Worm (Caenorhabditis elegans) whole organism, late embryonic: Measurements from ENCODE around the gene nhr-98.

Source experiments
- C08G9.2 ChIP-seq: sonication (generic microtip); optimal IDR thresholded peaks from 2 replicates; lab custom pipeline; 2016; ENCODE audit warnings: mild to moderate bottlenecking, missing genetic modification characterization, moderate library complexity, missing compliant biosample characterization
- C38D4.7 ChIP-seq: fragments of 200-800 bp; sonication (Bioruptor generic); optimal IDR thresholded peaks from 2 replicates; lab custom pipeline; 2018; ENCODE audit warnings: mild to moderate bottlenecking, missing genetic modification characterization, moderate library complexity, missing compliant biosample characterization
- T23F11.4 ChIP-seq: fragments of 200-800 bp; sonication (Bioruptor generic); optimal IDR thresholded peaks from 2 replicates; lab custom pipeline; 2018; ENCODE audit warnings: mild to moderate bottlenecking, missing genetic modification characterization, missing compliant biosample characterization
- ahr-1 ChIP-seq: sonication (generic microtip); optimal IDR thresholded peaks from 2 replicates; lab custom pipeline; 2016; ENCODE audit warnings: missing genetic modification characterization, missing compliant biosample characterization
- ama-1 ChIP-seq: fragments of 150-350 bp; optimal IDR thresholded peaks from 2 replicates; lab custom pipeline; 2014
- ceh-14 ChIP-seq: sonication (generic microtip); optimal IDR thresholded peaks from 2 replicates; lab custom pipeline; 2016; ENCODE audit warnings: missing genotype, missing genetic modification characterization, missing compliant biosample characterization
- ceh-2 ChIP-seq: sonication (generic microtip); optimal IDR thresholded peaks from 2 replicates; lab custom pipeline; 2016; ENCODE audit warnings: missing genotype, missing genetic modification characterization, missing compliant biosample characterization
- ceh-22 ChIP-seq: sonication (generic microtip); optimal IDR thresholded peaks from 2 replicates; lab custom pipeline; 2017; ENCODE audit warnings: missing biosample characterization, missing genetic modification characterization
- ceh-24 ChIP-seq: sonication (generic microtip); optimal IDR thresholded peaks from 2 replicates; lab custom pipeline; 2016; ENCODE audit warnings: mild to moderate bottlenecking, missing genetic modification characterization, missing compliant biosample characterization
- ceh-31 ChIP-seq: sonication (generic microtip); optimal IDR thresholded peaks from 2 replicates; lab custom pipeline; 2016; ENCODE audit warnings: missing genetic modification characterization, missing compliant biosample characterization
- ceh-34 ChIP-seq: sonication (generic microtip); optimal IDR thresholded peaks from 2 replicates; lab custom pipeline; 2016; ENCODE audit warnings: mild to moderate bottlenecking, missing genetic modification characterization, missing compliant biosample characterization
- ceh-48 ChIP-seq: sonication (generic microtip); optimal IDR thresholded peaks from 2 replicates; lab custom pipeline; 2016; ENCODE audit warnings: missing genetic modification characterization, inconsistent platforms, missing compliant biosample characterization
- ceh-6 ChIP-seq: fragments of 200-800 bp; sonication (Bioruptor generic); optimal IDR thresholded peaks from 2 replicates; lab custom pipeline; 2018; ENCODE audit warnings: mild to moderate bottlenecking, missing genetic modification characterization, missing compliant biosample characterization
- ceh-9 ChIP-seq: sonication (generic microtip); optimal IDR thresholded peaks from 2 replicates; lab custom pipeline; 2016; ENCODE audit warnings: mild to moderate bottlenecking, missing genetic modification characterization, inconsistent platforms, missing compliant biosample characterization
- che-1 ChIP-seq: sonication (generic microtip); optimal IDR thresholded peaks from 2 replicates; lab custom pipeline; 2016; ENCODE audit warnings: mild to moderate bottlenecking, missing genetic modification characterization, missing compliant biosample characterization
- dmd-4 ChIP-seq: sonication (generic microtip); optimal IDR thresholded peaks from 2 replicates; lab custom pipeline; 2016; ENCODE audit warnings: borderline replicate concordance, missing genetic modification characterization, missing compliant biosample characterization
- dve-1 ChIP-seq: sonication (generic microtip); optimal IDR thresholded peaks from 2 replicates; lab custom pipeline; 2017; ENCODE audit warnings: antibody characterized with exemption, mild to moderate bottlenecking, missing genetic modification characterization, missing compliant biosample characterization
- ets-4 ChIP-seq: sonication (generic microtip); optimal IDR thresholded peaks from 2 replicates; lab custom pipeline; 2016; ENCODE audit warnings: missing genetic modification characterization, missing compliant biosample characterization
- eyg-1 ChIP-seq: sonication (generic microtip); optimal IDR thresholded peaks from 2 replicates; lab custom pipeline; 2016; ENCODE audit warnings: missing genotype, missing genetic modification characterization, missing compliant biosample characterization
- fkh-10 ChIP-seq: fragments of 150-350 bp; optimal IDR thresholded peaks from 2 replicates; lab custom pipeline; 2014; ENCODE audit warnings: missing biosample characterization, missing genetic modification reagents, missing genetic modification characterization
- fkh-6 ChIP-seq: sonication (generic microtip); optimal IDR thresholded peaks from 2 replicates; lab custom pipeline; 2016; ENCODE audit warnings: missing genetic modification characterization, missing compliant biosample characterization
- hlh-13 ChIP-seq: fragments of 200-800 bp; sonication (Bioruptor generic); optimal IDR thresholded peaks from 2 replicates; lab custom pipeline; 2018; ENCODE audit warnings: mild to moderate bottlenecking, missing genetic modification characterization, missing compliant biosample characterization
- hlh-15 ChIP-seq: sonication (generic microtip); optimal IDR thresholded peaks from 2 replicates; lab custom pipeline; 2016; ENCODE audit warnings: missing genetic modification characterization, missing compliant biosample characterization
- lim-6 ChIP-seq: sonication (generic microtip); optimal IDR thresholded peaks from 2 replicates; lab custom pipeline; 2016; ENCODE audit warnings: missing genetic modification characterization, missing compliant biosample characterization
- madf-2 ChIP-seq: sonication (generic microtip); optimal IDR thresholded peaks from 2 replicates; lab custom pipeline; 2017; ENCODE audit warnings: missing genetic modification characterization, missing compliant biosample characterization
- mec-3 ChIP-seq: sonication (generic microtip); optimal IDR thresholded peaks from 2 replicates; lab custom pipeline; 2016; ENCODE audit warnings: borderline replicate concordance, missing genetic modification characterization, missing compliant biosample characterization
- nfya-1 ChIP-seq: sonication (generic microtip); optimal IDR thresholded peaks from 2 replicates; lab custom pipeline; 2017; ENCODE audit warnings: missing genetic modification characterization, mild to moderate bottlenecking, missing compliant biosample characterization, antibody characterized with exemption, moderate library complexity
- nhr-11 ChIP-seq: fragments of 150-350 bp; optimal IDR thresholded peaks from 2 replicates; lab custom pipeline; 2014; ENCODE audit warnings: missing biosample characterization, missing genetic modification characterization
- odd-2 ChIP-seq: sonication (generic microtip); optimal IDR thresholded peaks from 2 replicates; lab custom pipeline; 2017; ENCODE audit warnings: antibody characterized with exemption, mild to moderate bottlenecking, missing genetic modification characterization, missing compliant biosample characterization
- pag-3 ChIP-seq: sonication (generic microtip); optimal IDR thresholded peaks from 2 replicates; lab custom pipeline; 2016; ENCODE audit warnings: missing compliant biosample characterization, missing genetic modification characterization, borderline replicate concordance
- pat-9 ChIP-seq: fragments of 200-800 bp; sonication (Bioruptor generic); optimal IDR thresholded peaks from 2 replicates; lab custom pipeline; 2018; ENCODE audit warnings: mild to moderate bottlenecking, missing genetic modification characterization, moderate library complexity, missing compliant biosample characterization
- pha-4 ChIP-seq: fragments of 150-350 bp; optimal IDR thresholded peaks from 2 replicates; lab custom pipeline; 2018; ENCODE audit warnings: missing biosample characterization, missing genetic modification reagents, missing genetic modification characterization
- pros-1 ChIP-seq: fragments of 150-350 bp; optimal IDR thresholded peaks from 2 replicates; lab custom pipeline; 2014; ENCODE audit warnings: missing biosample characterization, missing genetic modification reagents, missing genetic modification characterization
- ref-2 ChIP-seq: sonication (generic microtip); optimal IDR thresholded peaks from 2 replicates; lab custom pipeline; 2016; ENCODE audit warnings: missing genetic modification characterization, missing compliant biosample characterization
- sox-4 ChIP-seq: sonication (generic microtip); optimal IDR thresholded peaks from 2 replicates; lab custom pipeline; 2017; ENCODE audit warnings: mild to moderate bottlenecking, missing genetic modification characterization, inconsistent platforms, missing compliant biosample characterization
- syd-9 ChIP-seq: sonication (generic microtip); optimal IDR thresholded peaks from 2 replicates; lab custom pipeline; 2016; ENCODE audit warnings: mild to moderate bottlenecking, missing genetic modification characterization, moderate library complexity, missing compliant biosample characterization
- tbx-7 ChIP-seq: sonication (generic microtip); optimal IDR thresholded peaks from 2 replicates; lab custom pipeline; 2016; ENCODE audit warnings: missing genotype, missing genetic modification characterization, missing compliant biosample characterization
- ttx-3 ChIP-seq: sonication (generic microtip); optimal IDR thresholded peaks from 2 replicates; lab custom pipeline; 2016; ENCODE audit warnings: missing genetic modification reagents, missing genetic modification characterization, missing compliant biosample characterization

nhr-98 gene

DNA sequence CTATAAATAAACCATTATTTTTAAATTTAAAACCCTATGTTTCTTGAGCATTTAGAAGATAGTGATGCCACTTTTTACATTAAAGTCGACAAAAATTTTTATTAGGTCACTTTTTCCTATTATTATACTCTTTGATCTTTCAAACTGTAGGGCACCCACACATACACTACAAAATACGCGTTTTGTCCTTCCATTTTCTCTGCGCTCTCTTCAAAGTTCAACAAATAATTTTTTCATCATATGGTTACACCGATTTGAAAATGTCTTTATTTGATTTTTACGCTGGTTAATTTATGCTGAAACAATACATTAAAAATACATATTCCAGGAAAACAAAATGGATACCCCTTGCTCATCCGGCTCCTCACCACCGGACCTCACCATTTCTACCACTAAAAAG is 8.6 kb downstream of the nhr-98 start, which contains the start of gene nhr-202:
nhr-202 (plus strand) TSS at position 326 of the 400 bp plus-strand sequence.
- TF ChIP-seq nhr-11 (tag; lab: Kevin White, UChicago) (no peak), ets-4 (tag; lab: Kevin White, UChicago) (no peak), fkh-10 (GFP tag; lab: Kevin White, UChicago) (no peak), tbx-7 (tag; lab: Kevin White, UChicago) (no peak), ceh-6 (GFP tag; lab: Kevin White, UChicago) (no peak), ceh-22 (tag; lab: Kevin White, UChicago) (no peak), lim-6 (tag; lab: Kevin White, UChicago) (no peak), ahr-1 (tag; lab: Kevin White, UChicago) (no peak), C38D4.7 (GFP tag; lab: Kevin White, UChicago) (no peak), fkh-6 (tag; lab: Kevin White, UChicago) (no peak), pag-3 (tag; lab: Kevin White, UChicago) (no peak), ttx-3 (no peak), ceh-31 (no peak), ceh-24 (tag; lab: Kevin White, UChicago) (no peak), eyg-1 (tag; lab: Kevin White, UChicago) (no peak), madf-2 (tag; lab: Kevin White, UChicago) (no peak), mec-3 (tag; lab: Kevin White, UChicago) (no peak)

DNA sequence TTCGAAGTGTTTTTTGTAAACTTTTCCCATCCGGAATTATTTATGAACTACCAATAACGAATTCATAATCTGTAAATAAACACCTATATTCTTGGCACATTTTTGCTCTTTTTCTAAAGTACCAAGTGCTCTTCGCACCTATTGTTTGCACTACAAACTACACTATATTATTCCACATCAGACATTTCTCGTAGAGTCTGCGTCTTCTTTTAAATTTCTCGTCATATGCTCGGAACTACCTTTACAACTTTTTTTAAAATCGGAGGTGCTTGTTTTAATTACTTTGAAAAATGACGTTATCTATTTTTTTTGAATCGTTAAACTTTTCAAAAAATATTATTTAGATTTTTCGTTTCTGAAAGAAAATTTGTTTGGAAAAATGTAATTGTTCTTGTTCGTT is 11.1 kb downstream of the nhr-98 start, which contains the start of gene nhr-201:
nhr-201 (plus strand) TSS at position 29 of the 400 bp plus-strand sequence.
- TF ChIP-seq hlh-15 (tag; lab: Kevin White, UChicago) (no peak), C08G9.2 (tag; lab: Kevin White, UChicago) (no peak), pros-1 (tag; lab: Kevin White, UChicago) (no peak), ceh-48 (no peak), T23F11.4 (GFP tag; lab: Kevin White, UChicago) (no peak), ceh-31 (no peak)
- TF ChIP-seq, all 69 proteins: peak for 0

DNA sequence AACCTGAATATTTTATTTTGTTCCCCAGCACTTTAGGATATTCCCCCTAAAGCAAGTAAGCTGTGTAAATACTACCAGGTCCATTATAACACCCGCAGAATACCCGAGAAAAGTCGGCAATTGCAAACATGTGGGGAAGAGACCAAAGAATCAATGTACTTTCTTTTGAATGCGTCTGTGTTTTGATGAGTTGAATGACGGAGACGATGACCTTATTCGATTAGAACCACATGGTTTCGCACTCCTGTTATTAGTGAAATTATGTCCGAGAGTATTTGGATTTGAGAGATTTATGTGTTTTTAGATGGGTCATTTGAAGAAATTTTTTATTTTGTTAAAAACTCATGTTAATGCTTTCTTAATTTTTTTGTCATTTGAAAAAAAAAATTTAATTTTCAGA is 11.7 kb downstream of the nhr-98 start:
- TF ChIP-seq pha-4 (tag; lab: Kevin White, UChicago) (no peak), fkh-6 (tag; lab: Kevin White, UChicago) (no peak), ceh-9 (no peak), ceh-14 (no peak), che-1 (tag; lab: Kevin White, UChicago) (no peak)

DNA sequence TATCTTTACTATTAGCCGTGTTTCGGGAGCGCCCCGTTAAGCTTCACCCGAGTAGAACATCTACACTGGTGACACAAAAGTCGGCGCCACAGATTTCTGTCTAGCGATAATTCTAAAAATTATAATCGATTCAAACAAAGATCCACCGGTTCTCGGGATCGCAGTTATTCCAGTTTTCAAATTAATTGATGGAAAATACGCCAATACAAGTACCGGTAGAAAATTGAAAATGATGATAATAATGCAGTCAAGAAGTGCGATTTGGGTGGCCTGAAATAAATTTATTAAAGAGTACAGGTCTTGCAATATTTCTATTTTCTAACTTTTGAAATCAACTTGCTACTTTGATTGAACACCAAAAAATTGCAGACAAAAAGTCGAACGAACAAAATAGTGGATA is 13.8 kb downstream of the nhr-98 start:
- TF ChIP-seq nfya-1 (tag; lab: Kevin White, UChicago) (no peak), odd-2 (no peak), sox-4 (no peak), ama-1 (no peak), tbx-7 (tag; lab: Kevin White, UChicago) (no peak), dmd-4 (no peak), syd-9 (no peak), dve-1 (tag; lab: Kevin White, UChicago) (no peak)

DNA sequence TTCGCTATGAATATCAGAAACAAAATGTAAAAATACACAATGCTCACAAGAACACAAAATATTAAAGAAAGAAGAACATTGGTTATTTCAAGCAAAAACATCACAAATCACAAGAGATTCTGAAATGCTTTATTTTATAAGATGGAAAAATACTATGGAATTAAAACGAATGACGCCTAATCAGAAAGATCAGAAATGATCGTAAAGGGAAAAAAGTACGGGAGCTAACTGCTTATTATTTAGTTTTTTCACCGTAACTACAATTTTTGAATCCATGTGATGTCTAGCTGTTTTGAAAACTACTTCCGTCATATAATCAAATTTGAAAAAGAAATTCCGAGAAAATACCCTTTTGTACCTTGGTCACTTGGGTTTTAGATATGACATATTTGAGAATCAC is 14.8 kb downstream of the nhr-98 start, which contains the start of gene srbc-57:
srbc-57 (minus strand) TSS at position 101 of the 400 bp plus-strand sequence.
- TF ChIP-seq ceh-2: no peak
- no peak for TF ChIP-seq ceh-34
- TF ChIP-seq ttx-3: no peak
- no peak for TF ChIP-seq hlh-13 (GFP tag; lab: Kevin White, UChicago)
- TF ChIP-seq mec-3 (tag; lab: Kevin White, UChicago): no peak
- no peak for TF ChIP-seq ref-2 (tag; lab: Kevin White, UChicago)
- TF ChIP-seq tbx-7 (tag; lab: Kevin White, UChicago): no peak
- no peak for TF ChIP-seq pros-1 (tag; lab: Kevin White, UChicago)
- TF ChIP-seq nhr-11 (tag; lab: Kevin White, UChicago): no peak
- no peak for TF ChIP-seq pat-9 (tag; lab: Kevin White, UChicago)
- TF ChIP-seq, all 69 proteins: peak for 0
